Worm (Caenorhabditis elegans) whole organism, young adult: ENCODE data around the gene srj-42.

Source experiments
- B0019.2 ChIP-seq: fragments of 200-800 bp; sonication (Bioruptor generic); conservative IDR thresholded peaks from 2 replicates; pipeline ENCODE4 v1.3.6; 2022; ENCODE audit warnings: missing genetic modification reagents, missing genetic modification characterization, missing compliant biosample characterization
- B0035.1 ChIP-seq: sonication (generic microtip); optimal IDR thresholded peaks from 2 replicates; lab custom pipeline; 2016; ENCODE audit warnings: missing genetic modification characterization, mild to moderate bottlenecking, missing compliant biosample characterization, missing genotype, missing genetic modification reagents
- B0261.1 ChIP-seq: sonication (generic microtip); optimal IDR thresholded peaks from 2 replicates; lab custom pipeline; 2016; ENCODE audit warnings: mild to moderate bottlenecking, missing genetic modification characterization, moderate library complexity, missing compliant biosample characterization
- B0336.3 ChIP-seq: fragments of 200-800 bp; sonication (Bioruptor generic); IDR thresholded peaks from 2 replicates; pipeline ENCODE4 v1.3.6; 2022; ENCODE audit warnings: missing genetic modification characterization, missing compliant biosample characterization
- C06A6.2 ChIP-seq: fragments of 200-800 bp; sonication (Bioruptor generic); conservative IDR thresholded peaks from 2 replicates; pipeline ENCODE4 v1.3.6; 2022; ENCODE audit warnings: missing genetic modification characterization, missing compliant biosample characterization
- C17E4.6 ChIP-seq: fragments of 200-800 bp; sonication (Bioruptor generic); IDR thresholded peaks from 2 replicates; pipeline ENCODE4 v1.3.6; 2022; ENCODE audit warnings: missing genetic modification reagents, missing genetic modification characterization, missing compliant biosample characterization
- F10E7.11 ChIP-seq: sonication (generic microtip); optimal IDR thresholded peaks from 2 replicates; lab custom pipeline; 2017; ENCODE audit warnings: mild to moderate bottlenecking, missing genetic modification characterization, moderate library complexity, missing compliant biosample characterization
- F23B12.7 ChIP-seq: sonication (generic microtip); optimal IDR thresholded peaks from 2 replicates; lab custom pipeline; 2017; ENCODE audit warnings: missing genetic modification characterization, mild to moderate bottlenecking, missing compliant biosample characterization, antibody characterized with exemption, moderate library complexity; ENCODE audit not compliant: insufficient read depth
- F39B2.1 ChIP-seq: fragments of 200-800 bp; sonication (Bioruptor generic); IDR thresholded peaks from 2 replicates; pipeline ENCODE4 v1.3.6; 2022; ENCODE audit warnings: missing genetic modification reagents, missing genetic modification characterization, missing compliant biosample characterization
- F49E8.2 ChIP-seq: sonication (generic microtip); optimal IDR thresholded peaks from 3 replicates; lab custom pipeline; 2017; ENCODE audit warnings: missing genetic modification characterization, mild to moderate bottlenecking, missing compliant biosample characterization, antibody characterized with exemption, moderate library complexity; ENCODE audit not compliant: insufficient read depth
- F57C9.4 ChIP-seq: sonication (generic microtip); optimal IDR thresholded peaks from 2 replicates; lab custom pipeline; 2017; ENCODE audit warnings: mild to moderate bottlenecking, missing genetic modification characterization, missing compliant biosample characterization
- Y53G8AR.9 ChIP-seq: fragments of 200-800 bp; sonication (Bioruptor generic); conservative IDR thresholded peaks from 2 replicates; pipeline ENCODE4 v1.3.6; 2022; ENCODE audit warnings: missing genetic modification reagents, missing genetic modification characterization, missing compliant biosample characterization
- Y56A3A.18 ChIP-seq: fragments of 200-800 bp; sonication (Bioruptor generic); IDR thresholded peaks from 2 replicates; pipeline ENCODE4 v1.3.6; 2022; ENCODE audit warnings: missing genetic modification reagents, missing genetic modification characterization, missing compliant biosample characterization
- Y67H2A.10 ChIP-seq: fragments of 200-800 bp; sonication (Bioruptor generic); conservative IDR thresholded peaks from 2 replicates; pipeline ENCODE4 v1.3.6; 2022; ENCODE audit warnings: missing genetic modification reagents, missing genetic modification characterization, missing compliant biosample characterization
- ZK185.1 ChIP-seq: sonication (generic microtip); optimal IDR thresholded peaks from 2 replicates; lab custom pipeline; 2016; ENCODE audit warnings: mild to moderate bottlenecking, missing genetic modification characterization, missing compliant biosample characterization; ENCODE audit not compliant: poor library complexity, severe bottlenecking
- athp-1 ChIP-seq: sonication (generic microtip); optimal IDR thresholded peaks from 2 replicates; lab custom pipeline; 2017; ENCODE audit warnings: mild to moderate bottlenecking, missing genetic modification characterization, missing compliant biosample characterization
- attf-3 ChIP-seq: fragments of 200-800 bp; sonication (Bioruptor generic); conservative IDR thresholded peaks from 2 replicates; pipeline ENCODE4 v1.3.6; 2022; ENCODE audit warnings: missing genetic modification reagents, missing genetic modification characterization, missing compliant biosample characterization
- attf-6 ChIP-seq: fragments of 200-800 bp; sonication (Bioruptor generic); IDR thresholded peaks from 2 replicates; pipeline ENCODE4 v1.3.6; 2022; ENCODE audit warnings: missing genetic modification reagents, missing genetic modification characterization, missing compliant biosample characterization
- bed-1 ChIP-seq: fragments of 200-800 bp; sonication (Bioruptor generic); IDR thresholded peaks from 2 replicates; pipeline ENCODE4 v1.3.6; 2022; ENCODE audit warnings: missing genetic modification reagents, missing genetic modification characterization, missing compliant biosample characterization
- bed-2 ChIP-seq: fragments of 200-800 bp; sonication (Bioruptor generic); IDR thresholded peaks from 2 replicates; pipeline ENCODE4 v1.3.6; 2022; ENCODE audit warnings: missing genetic modification reagents, missing genetic modification characterization, missing compliant biosample characterization
- ceh-100 ChIP-seq: fragments of 200-800 bp; sonication (Bioruptor generic); IDR thresholded peaks from 2 replicates; pipeline ENCODE4 v1.3.6; 2022; ENCODE audit warnings: missing genetic modification reagents, missing genetic modification characterization, missing compliant biosample characterization
- ceh-27 ChIP-seq: fragments of 200-800 bp; sonication (Bioruptor generic); optimal IDR thresholded peaks from 2 replicates; lab custom pipeline; 2018; ENCODE audit warnings: mild to moderate bottlenecking, missing genetic modification characterization, moderate library complexity, missing compliant biosample characterization
- ceh-91 ChIP-seq: fragments of 200-800 bp; sonication (Bioruptor generic); IDR thresholded peaks from 2 replicates; pipeline ENCODE4 v1.3.6; 2022; ENCODE audit warnings: missing genetic modification reagents, missing genetic modification characterization, missing compliant biosample characterization
- chd-7 ChIP-seq: sonication (generic microtip); optimal IDR thresholded peaks from 2 replicates; lab custom pipeline; 2016; ENCODE audit warnings: mild to moderate bottlenecking, missing genetic modification characterization, moderate library complexity, missing compliant biosample characterization
- dpff-1 ChIP-seq: sonication (generic microtip); optimal IDR thresholded peaks from 2 replicates; lab custom pipeline; 2017; ENCODE audit warnings: mild to moderate bottlenecking, missing genetic modification characterization, missing compliant biosample characterization
- dpl-1 ChIP-seq: fragments of 150-350 bp; optimal IDR thresholded peaks from 2 replicates; lab custom pipeline; 2014; ENCODE audit warnings: missing biosample characterization, missing genetic modification reagents, missing genetic modification characterization
- efl-1 ChIP-seq: fragments of 150-350 bp; optimal IDR thresholded peaks from 2 replicates; lab custom pipeline; 2014; ENCODE audit warnings: missing biosample characterization, missing genetic modification reagents, missing genetic modification characterization
- egl-18 ChIP-seq: fragments of 200-800 bp; sonication (Bioruptor generic); IDR thresholded peaks from 2 replicates; pipeline ENCODE4 v1.3.6; 2022; ENCODE audit warnings: missing genetic modification reagents, missing genetic modification characterization, missing compliant biosample characterization
- egl-44 ChIP-seq: fragments of 200-800 bp; sonication (Bioruptor generic); IDR thresholded peaks from 2 replicates; pipeline ENCODE4 v1.3.6; 2022; ENCODE audit warnings: missing genetic modification reagents, missing genetic modification characterization, missing compliant biosample characterization
- ets-4 ChIP-seq: fragments of 200-800 bp; sonication (Bioruptor generic); optimal IDR thresholded peaks from 2 replicates; lab custom pipeline; 2018; ENCODE audit warnings: mild to moderate bottlenecking, missing genetic modification characterization, missing compliant biosample characterization
- hmg-1.2 ChIP-seq: fragments of 200-800 bp; sonication (Bioruptor generic); IDR thresholded peaks from 2 replicates; pipeline ENCODE4 v1.3.6; 2022; ENCODE audit warnings: missing genetic modification reagents, missing genetic modification characterization, missing compliant biosample characterization
- lin-40 ChIP-seq: sonication (generic microtip); optimal IDR thresholded peaks from 2 replicates; lab custom pipeline; 2016; ENCODE audit warnings: missing genetic modification characterization, mild to moderate bottlenecking, missing compliant biosample characterization, missing genotype, missing genetic modification reagents
- lin-54 ChIP-seq: fragments of 200-800 bp; sonication (Bioruptor generic); optimal IDR thresholded peaks from 2 replicates; lab custom pipeline; 2018; ENCODE audit warnings: mild to moderate bottlenecking, missing genetic modification characterization, missing compliant biosample characterization
- madf-6 ChIP-seq: fragments of 200-800 bp; sonication (Bioruptor generic); IDR thresholded peaks from 2 replicates; pipeline ENCODE4 v1.3.6; 2022; ENCODE audit warnings: missing genetic modification reagents, missing genetic modification characterization, missing compliant biosample characterization
- mcd-1 ChIP-seq: fragments of 200-800 bp; sonication (Bioruptor generic); IDR thresholded peaks from 2 replicates; pipeline ENCODE4 v1.3.6; 2022; ENCODE audit warnings: missing genetic modification reagents, missing genetic modification characterization, missing compliant biosample characterization
- mxl-1 ChIP-seq: sonication (generic microtip); optimal IDR thresholded peaks from 2 replicates; lab custom pipeline; 2016; ENCODE audit warnings: missing genetic modification characterization, missing compliant biosample characterization
- nhr-120 ChIP-seq: fragments of 200-800 bp; sonication (Bioruptor generic); IDR thresholded peaks from 2 replicates; pipeline ENCODE4 v1.3.6; 2022; ENCODE audit warnings: missing genetic modification characterization, missing compliant biosample characterization
- rcor-1 ChIP-seq: fragments of 200-800 bp; sonication (Bioruptor generic); IDR thresholded peaks from 2 replicates; pipeline ENCODE4 v1.3.6; 2022; ENCODE audit warnings: missing genetic modification reagents, missing genetic modification characterization, missing compliant biosample characterization
- repo-1 ChIP-seq: sonication (generic microtip); optimal IDR thresholded peaks from 2 replicates; lab custom pipeline; 2017; ENCODE audit warnings: mild to moderate bottlenecking, missing genetic modification characterization, missing compliant biosample characterization
- rpc-1 ChIP-seq, 2 experiments: fragments of 150-350 bp in 1 of 2; sonication (generic microtip) in 1 of 2; optimal IDR thresholded peaks; 2 replicates each; lab custom pipeline; 2014 to 2018; ENCODE audit warnings: missing biosample characterization in 1 of 2, missing genetic modification characterization in 1 of 2, missing genetic modification reagents in 1 of 2, missing genotype in 1 of 2
- sea-2 ChIP-seq: fragments of 200-800 bp; sonication (Bioruptor generic); IDR thresholded peaks from 2 replicates; pipeline ENCODE4 v1.3.6; 2022; ENCODE audit warnings: missing genetic modification characterization, missing compliant biosample characterization
- snpc-1.1 ChIP-seq: sonication (generic microtip); optimal IDR thresholded peaks from 2 replicates; lab custom pipeline; 2017; ENCODE audit warnings: missing genetic modification characterization, mild to moderate bottlenecking, missing compliant biosample characterization, antibody characterized with exemption, moderate library complexity, missing genotype, missing genetic modification reagents; ENCODE audit not compliant: insufficient read depth
- snpc-1.3 ChIP-seq: sonication (generic microtip); optimal IDR thresholded peaks from 2 replicates; lab custom pipeline; 2017; ENCODE audit warnings: missing genetic modification characterization, mild to moderate bottlenecking, missing compliant biosample characterization, antibody characterized with exemption, moderate library complexity, missing genotype, missing genetic modification reagents; ENCODE audit not compliant: insufficient read depth
- tlf-1 ChIP-seq: fragments of 200-800 bp; sonication (Bioruptor generic); optimal IDR thresholded peaks from 2 replicates; lab custom pipeline; 2018; ENCODE audit warnings: mild to moderate bottlenecking, missing genetic modification characterization, missing compliant biosample characterization
- ztf-22 ChIP-seq: fragments of 200-800 bp; sonication (Bioruptor generic); optimal IDR thresholded peaks from 2 replicates; lab custom pipeline; 2018; ENCODE audit warnings: mild to moderate bottlenecking, missing genetic modification characterization, moderate library complexity, missing compliant biosample characterization
- ztf-28 ChIP-seq: fragments of 200-800 bp; sonication (Bioruptor generic); IDR thresholded peaks from 2 replicates; pipeline ENCODE4 v1.3.6; 2022; ENCODE audit warnings: missing genetic modification reagents, missing genetic modification characterization, missing compliant biosample characterization

srj-42 gene

ce11 chrIV:15234943-15235605, 17.0 kb downstream of the srj-42 start, which contains the start of gene pkd-2 (continued):
- peak; percentile 32 for TF ChIP-seq ZK185.1 (tag; lab: Kevin White, UChicago)
- no peak for TF ChIP-seq repo-1 (tag; lab: Kevin White, UChicago)
- TF ChIP-seq bed-1 (GFP tag; lab: Robert Waterston, UW) = no peak
- TF ChIP-seq B0019.2 (GFP tag; lab: Robert Waterston, UW) = 0 out of 2 replicates have a peak, but pooled peaks have one; percentile 12
- TF ChIP-seq B0261.1 (tag; lab: Kevin White, UChicago) = peak; percentile 65
- peak; percentile 57 for TF ChIP-seq snpc-1.1
- TF ChIP-seq ceh-91 (GFP tag; lab: Robert Waterston, UW) = no peak
- peak; percentile 72 for TF ChIP-seq rpc-1 (optimal IDR thresholded peaks at IDR 0.05; lab: Kevin White, UChicago)
- peak; percentile 79 for TF ChIP-seq rpc-1 (tag; optimal IDR thresholded peaks at IDR 0.05; lab: Kevin White, UChicago)
- no peak for TF ChIP-seq efl-1 (GFP tag; lab: Kevin White, UChicago)
- TF ChIP-seq F23B12.7 (tag; lab: Kevin White, UChicago) = no peak
- no peak for TF ChIP-seq lin-40 (tag; lab: Kevin White, UChicago)
- 0 out of 2 replicates have a peak, but pooled peaks have one; percentile 17 for TF ChIP-seq hmg-1.2 (GFP tag; lab: Robert Waterston, UW)
- TF ChIP-seq lin-54 (GFP tag; lab: Kevin White, UChicago) = peak; percentile 49
- TF ChIP-seq egl-18 = no peak
- TF ChIP-seq dpl-1 = no peak
- peak; percentile 77 for TF ChIP-seq snpc-1.3 (tag; lab: Kevin White, UChicago)
- no peak for TF ChIP-seq F10E7.11 (tag; lab: Kevin White, UChicago)
- peak; percentile 99 for TF ChIP-seq attf-6
- no peak for TF ChIP-seq F39B2.1 (GFP tag; lab: Robert Waterston, UW)
- no peak for TF ChIP-seq Y67H2A.10
- peak; percentile 22 for TF ChIP-seq F49E8.2 (tag; lab: Kevin White, UChicago)
- no peak for TF ChIP-seq ztf-28 (GFP tag; lab: Robert Waterston, UW)

ce11 chrIV:15234272-15234671, 17.8 kb downstream of the srj-42 start:
- TF ChIP-seq lin-40 (tag; lab: Kevin White, UChicago) (no peak), athp-1 (no peak), C17E4.6 (no peak), B0035.1 (tag; lab: Kevin White, UChicago) (no peak), Y56A3A.18 (GFP tag; lab: Robert Waterston, UW) (no peak), egl-44 (GFP tag; lab: Robert Waterston, UW) (no peak), bed-2 (GFP tag; lab: Robert Waterston, UW) (no peak), madf-6 (GFP tag; lab: Robert Waterston, UW) (peak; percentile 81), ceh-100 (no peak), mxl-1 (no peak), ets-4 (GFP tag; lab: Kevin White, UChicago) (no peak), chd-7 (no peak), nhr-120 (GFP tag; lab: Robert Waterston, UW) (no peak), B0019.2 (GFP tag; lab: Robert Waterston, UW) (no peak), ceh-27 (GFP tag; lab: Kevin White, UChicago) (no peak), attf-3 (no peak), B0336.3 (GFP tag; lab: Robert Waterston, UW) (no peak), rcor-1 (GFP tag; lab: Robert Waterston, UW) (peak; percentile 85), Y53G8AR.9 (GFP tag; lab: Robert Waterston, UW) (no peak), ztf-22 (GFP tag; lab: Kevin White, UChicago) (no peak), dpff-1 (no peak), mcd-1 (GFP tag; lab: Robert Waterston, UW) (peak; percentile 52; the same call in 1 of the 2 replicates), F57C9.4 (tag; lab: Kevin White, UChicago) (no peak), ZK185.1 (tag; lab: Kevin White, UChicago) (no peak), rpc-1 (optimal IDR thresholded peaks at IDR 0.05; lab: Kevin White, UChicago) (no peak), rpc-1 (tag; optimal IDR thresholded peaks at IDR 0.05; lab: Kevin White, UChicago) (no peak), C06A6.2 (GFP tag; lab: Robert Waterston, UW) (no peak), tlf-1 (GFP tag; lab: Kevin White, UChicago) (no peak), sea-2 (GFP tag; lab: Robert Waterston, UW) (no peak)
